Worm (Caenorhabditis elegans) whole organism, L4 larva: ENCODE measurements around the gene Y53C12B.7.
A peak's percentile ranks its signal among the peaks of the same experiment; 100 is the strongest.

Source experiments
- D1046.2 ChIP-seq: fragments of 200-800 bp; sonication (Bioruptor generic); IDR thresholded peaks from 2 replicates; pipeline ENCODE4 v1.3.6; 2022; ENCODE audit warnings: missing genetic modification characterization, missing compliant biosample characterization
- F10B5.3 ChIP-seq: sonication (generic microtip); optimal IDR thresholded peaks from 2 replicates; lab custom pipeline; 2016; ENCODE audit warnings: mild to moderate bottlenecking, missing genetic modification characterization, missing compliant biosample characterization
- R02D3.7 ChIP-seq: fragments of 150-350 bp; sonication (generic microtip); optimal IDR thresholded peaks from 3 replicates; lab custom pipeline; 2014; ENCODE audit warnings: missing biosample characterization, missing genetic modification characterization
- Y48G9A.11 ChIP-seq: fragments of 200-800 bp; sonication (Bioruptor generic); IDR thresholded peaks from 2 replicates; pipeline ENCODE4 v1.3.6; 2022; ENCODE audit warnings: missing genetic modification reagents, missing genetic modification characterization, missing compliant biosample characterization
- Y75B8A.6 ChIP-seq: fragments of 200-800 bp; sonication (Bioruptor generic); IDR thresholded peaks from 2 replicates; pipeline ENCODE4 v1.3.6; 2022; ENCODE audit warnings: missing genetic modification reagents, missing genetic modification characterization, missing compliant biosample characterization
- attf-4 ChIP-seq: sonication (generic microtip); optimal IDR thresholded peaks from 3 replicates; lab custom pipeline; 2017; ENCODE audit warnings: missing biosample characterization, missing genetic modification characterization
- ceh-20 ChIP-seq: fragments of 200-800 bp; sonication (Bioruptor generic); IDR thresholded peaks from 2 replicates; pipeline ENCODE4 v1.3.6; 2022; ENCODE audit warnings: missing genetic modification reagents, missing genetic modification characterization, missing compliant biosample characterization
- ctbp-1 ChIP-seq: fragments of 200-800 bp; sonication (Bioruptor generic); IDR thresholded peaks from 2 replicates; pipeline ENCODE4 v1.3.6; 2022; ENCODE audit warnings: missing genetic modification reagents, missing genetic modification characterization, missing compliant biosample characterization
- daf-16 ChIP-seq, 3 experiments: sonication (generic microtip); optimal IDR thresholded peaks; 2 replicates each; lab custom pipeline; 2016 to 2017; ENCODE audit warnings: missing genetic modification characterization in 3 of 3, missing genetic modification reagents in 3 of 3, mild to moderate bottlenecking in 2 of 3, missing compliant biosample characterization in 2 of 3, missing biosample characterization in 1 of 3, moderate library complexity in 1 of 3
- dmd-6 ChIP-seq: fragments of 200-800 bp; sonication (Bioruptor generic); IDR thresholded peaks from 2 replicates; pipeline ENCODE4 v1.3.6; 2022; ENCODE audit warnings: missing genetic modification reagents, missing genetic modification characterization, missing compliant biosample characterization
- dve-1 ChIP-seq: sonication (generic microtip); optimal IDR thresholded peaks from 2 replicates; lab custom pipeline; 2017; ENCODE audit warnings: antibody characterized with exemption, mild to moderate bottlenecking, missing genetic modification characterization, missing compliant biosample characterization; ENCODE audit not compliant: insufficient read depth
- fkh-10 ChIP-seq: fragments of 150-350 bp; optimal IDR thresholded peaks from 2 replicates; lab custom pipeline; 2014; ENCODE audit warnings: missing biosample characterization, missing genetic modification reagents, missing genetic modification characterization
- fos-1 ChIP-seq: fragments of 150-350 bp; optimal IDR thresholded peaks from 2 replicates; lab custom pipeline; 2014; ENCODE audit warnings: missing biosample characterization, missing genetic modification characterization
- hlh-11 ChIP-seq: fragments of 200-800 bp; sonication (Bioruptor generic); optimal IDR thresholded peaks from 2 replicates; lab custom pipeline; 2018; ENCODE audit warnings: mild to moderate bottlenecking, missing genetic modification characterization, missing compliant biosample characterization
- lim-7 ChIP-seq: fragments of 200-800 bp; sonication (Bioruptor generic); IDR thresholded peaks from 2 replicates; pipeline ENCODE4 v1.3.6; 2022; ENCODE audit warnings: missing genetic modification characterization, missing compliant biosample characterization
- lin-13 ChIP-seq: fragments of 150-350 bp; optimal IDR thresholded peaks from 2 replicates; lab custom pipeline; 2014; ENCODE audit warnings: missing biosample characterization, missing genetic modification reagents, missing genetic modification characterization
- lin-29 ChIP-seq: fragments of 200-800 bp; sonication (Bioruptor generic); IDR thresholded peaks from 2 replicates; pipeline ENCODE4 v1.3.6; 2022; ENCODE audit warnings: missing genetic modification reagents, missing genetic modification characterization, missing compliant biosample characterization
- mdl-1 ChIP-seq, 2 experiments: fragments of 150-350 bp in 1 of 2; sonication (generic microtip) in 1 of 2; optimal IDR thresholded peaks; 2 replicates each; lab custom pipeline; 2014 to 2017; ENCODE audit warnings: missing biosample characterization in 2 of 2, missing genetic modification characterization in 2 of 2
- mdt-29 ChIP-seq: fragments of 200-800 bp; sonication (Bioruptor generic); IDR thresholded peaks from 2 replicates; pipeline ENCODE4 v1.3.6; 2022; ENCODE audit warnings: missing genetic modification reagents, missing genetic modification characterization, missing compliant biosample characterization
- mes-2 ChIP-seq: sonication (generic microtip); optimal IDR thresholded peaks from 2 replicates; lab custom pipeline; 2016; ENCODE audit warnings: missing genotype, mild to moderate bottlenecking, missing genetic modification characterization, missing compliant biosample characterization; ENCODE audit not compliant: poor library complexity, severe bottlenecking
- nhr-10 ChIP-seq: fragments of 150-350 bp; optimal IDR thresholded peaks from 2 replicates; lab custom pipeline; 2014; ENCODE audit warnings: missing biosample characterization, missing genetic modification characterization
- nhr-102 ChIP-seq: sonication (generic microtip); optimal IDR thresholded peaks from 2 replicates; lab custom pipeline; 2016; ENCODE audit warnings: mild to moderate bottlenecking, missing genetic modification characterization, moderate library complexity, missing compliant biosample characterization
- nhr-11 ChIP-seq: fragments of 150-350 bp; optimal IDR thresholded peaks from 2 replicates; lab custom pipeline; 2014; ENCODE audit warnings: missing biosample characterization, missing genetic modification characterization
- nhr-111 ChIP-seq: fragments of 200-800 bp; sonication (Bioruptor generic); optimal IDR thresholded peaks from 2 replicates; lab custom pipeline; 2018; ENCODE audit warnings: mild to moderate bottlenecking, missing genetic modification characterization, missing compliant biosample characterization
- nhr-237 ChIP-seq: sonication (generic microtip); optimal IDR thresholded peaks from 2 replicates; lab custom pipeline; 2017; ENCODE audit warnings: missing biosample characterization, missing genetic modification characterization
- nhr-25 ChIP-seq: sonication (generic microtip); optimal IDR thresholded peaks from 2 replicates; lab custom pipeline; 2017; ENCODE audit warnings: missing genetic modification characterization, mild to moderate bottlenecking, missing compliant biosample characterization, antibody characterized with exemption, moderate library complexity, borderline replicate concordance; ENCODE audit not compliant: insufficient read depth
- nhr-28 ChIP-seq: fragments of 150-350 bp; optimal IDR thresholded peaks from 2 replicates; lab custom pipeline; 2014; ENCODE audit warnings: missing biosample characterization, missing genetic modification characterization
- nhr-76 ChIP-seq: fragments of 150-350 bp; optimal IDR thresholded peaks from 2 replicates; lab custom pipeline; 2014; ENCODE audit warnings: missing biosample characterization, missing genetic modification characterization
- nhr-77 ChIP-seq: fragments of 150-350 bp; optimal IDR thresholded peaks from 2 replicates; lab custom pipeline; 2014; ENCODE audit warnings: missing biosample characterization, missing genetic modification characterization
- php-3 ChIP-seq: fragments of 200-800 bp; sonication (Bioruptor generic); IDR thresholded peaks from 2 replicates; pipeline ENCODE4 v1.3.6; 2022; ENCODE audit warnings: missing genetic modification reagents, missing genetic modification characterization, missing compliant biosample characterization
- saeg-2 ChIP-seq: fragments of 200-800 bp; sonication (Bioruptor generic); IDR thresholded peaks from 2 replicates; pipeline ENCODE4 v1.3.6; 2022; ENCODE audit warnings: missing genetic modification reagents, missing genetic modification characterization, missing compliant biosample characterization
- sdz-12 ChIP-seq: fragments of 200-800 bp; sonication (Bioruptor generic); optimal IDR thresholded peaks from 2 replicates; lab custom pipeline; 2018; ENCODE audit warnings: mild to moderate bottlenecking, missing genetic modification characterization, missing compliant biosample characterization
- set-16 ChIP-seq: fragments of 200-800 bp; sonication (Bioruptor generic); IDR thresholded peaks from 2 replicates; pipeline ENCODE4 v1.3.6; 2022; ENCODE audit warnings: missing genetic modification reagents, missing genetic modification characterization, missing compliant biosample characterization
- skn-1 ChIP-seq: fragments of 150-350 bp; optimal IDR thresholded peaks from 2 replicates; lab custom pipeline; 2014; ENCODE audit warnings: missing biosample characterization, missing genetic modification characterization
- snpc-1.2 ChIP-seq: fragments of 200-800 bp; sonication (Bioruptor generic); IDR thresholded peaks from 2 replicates; pipeline ENCODE4 v1.3.6; 2022; ENCODE audit warnings: missing genetic modification reagents, missing genetic modification characterization, missing compliant biosample characterization
- spr-1 ChIP-seq: sonication (generic microtip); optimal IDR thresholded peaks from 2 replicates; lab custom pipeline; 2016; ENCODE audit warnings: mild to moderate bottlenecking, missing genetic modification characterization, missing compliant biosample characterization
- tra-1 ChIP-seq: fragments of 200-800 bp; sonication (Bioruptor generic); IDR thresholded peaks from 2 replicates; pipeline ENCODE4 v1.3.6; 2022; ENCODE audit warnings: missing genetic modification reagents, missing genetic modification characterization, missing compliant biosample characterization
- unc-62 ChIP-seq, 3 experiments: fragments of 150-350 bp in 1 of 3; sonication (generic microtip); optimal IDR thresholded peaks in 2 of 3; peaks in 1 of 3; 1 replicate in 1 of 3; 2 replicates in 2 of 3; lab custom pipeline; 2014 to 2017; ENCODE audit warnings: missing biosample characterization in 3 of 3, missing genetic modification characterization in 3 of 3, missing genetic modification reagents in 3 of 3, missing genotype in 1 of 3
- zag-1 ChIP-seq: fragments of 150-350 bp; optimal IDR thresholded peaks from 2 replicates; lab custom pipeline; 2014; ENCODE audit warnings: missing biosample characterization, missing genetic modification characterization
- zfp-2 ChIP-seq: sonication (generic microtip); optimal IDR thresholded peaks from 2 replicates; lab custom pipeline; 2016; ENCODE audit warnings: mild to moderate bottlenecking, missing genetic modification characterization, missing compliant biosample characterization

Gene Y53C12B.7

ce11 chrII:9787395-9788152, 34.6 kb upstream of the Y53C12B.7 start, which contains the start of gene cyp-13A2 (continued):
- no peak; the same call in 1 of the 2 replicates for TF ChIP-seq ceh-20
- no peak for TF ChIP-seq skn-1 (tag; lab: Kevin White, UChicago)
- TF ChIP-seq D1046.2 (GFP tag; lab: Robert Waterston, UW) = no peak
- TF ChIP-seq fos-1 (tag; lab: Kevin White, UChicago) = no peak
- peak; percentile 68 for TF ChIP-seq nhr-102
- TF ChIP-seq attf-4 (tag; lab: Kevin White, UChicago) = no peak
- peak; percentile 80 for TF ChIP-seq nhr-11 (tag; lab: Kevin White, UChicago)
- TF ChIP-seq R02D3.7 (tag; lab: Kevin White, UChicago) = no peak
- TF ChIP-seq mdt-29 (GFP tag; lab: Robert Waterston, UW) = no peak
- TF ChIP-seq lim-7 (GFP tag; lab: Robert Waterston, UW) = no peak
- TF ChIP-seq saeg-2 (GFP tag; lab: Robert Waterston, UW) = no peak
- TF ChIP-seq dve-1 (tag; lab: Kevin White, UChicago) = peak; percentile 77
- no peak for TF ChIP-seq nhr-76 (tag; lab: Kevin White, UChicago)
- TF ChIP-seq fkh-10 (GFP tag; lab: Kevin White, UChicago) = no peak
- TF ChIP-seq php-3 (GFP tag; lab: Robert Waterston, UW) = peak; percentile 64
- TF ChIP-seq lin-13 (GFP tag; lab: Kevin White, UChicago) = peak; percentile 5
- no peak for TF ChIP-seq nhr-111
- TF ChIP-seq zfp-2 = no peak
- no peak for TF ChIP-seq mes-2 (tag; lab: Kevin White, UChicago)
- TF ChIP-seq set-16 (GFP tag; lab: Robert Waterston, UW) = no peak
- peak; percentile 27; the same call in 1 of the 2 replicates for TF ChIP-seq tra-1 (GFP tag; lab: Robert Waterston, UW)
- TF ChIP-seq snpc-1.2 = no peak
- 0 out of 2 replicates have a peak, but pooled peaks have one; percentile 23 for TF ChIP-seq Y48G9A.11 (GFP tag; lab: Robert Waterston, UW)
- no peak for TF ChIP-seq F10B5.3 (tag; lab: Kevin White, UChicago)
- TF ChIP-seq sdz-12 (GFP tag; lab: Kevin White, UChicago) = no peak
- TF ChIP-seq mdl-1 (tag; optimal IDR thresholded peaks at IDR 0.05; lab: Kevin White, UChicago) = peak in 1 of 2 experiments; percentile 22
- TF ChIP-seq ctbp-1 = no peak
- peak; percentile 15 for TF ChIP-seq nhr-77 (tag; lab: Kevin White, UChicago)
- TF ChIP-seq dmd-6 = peak; percentile 87
- TF ChIP-seq lin-29 (GFP tag; lab: Robert Waterston, UW) = no peak
- no peak for TF ChIP-seq spr-1 (tag; lab: Kevin White, UChicago)
- TF ChIP-seq Y75B8A.6 = no peak
- peak; percentile 86 for TF ChIP-seq nhr-28 (tag; lab: Kevin White, UChicago)
- no peak for TF ChIP-seq daf-16 (GFP tag; optimal IDR thresholded peaks at IDR 0.05; lab: Kevin White, UChicago)
- peak; percentile 28 for TF ChIP-seq daf-16 (tag; optimal IDR thresholded peaks at IDR 0.05; lab: Kevin White, UChicago)
- peak in 1 of 2 experiments; percentile 91 for TF ChIP-seq unc-62 (GFP tag; optimal IDR thresholded peaks at IDR 0.05 in 1 of 2; lab: Kevin White, UChicago)
- TF ChIP-seq unc-62 (tag; optimal IDR thresholded peaks at IDR 0.05; lab: Kevin White, UChicago) = no peak
- peak; percentile 57 for TF ChIP-seq nhr-10 (tag; lab: Kevin White, UChicago)
- TF ChIP-seq hlh-11 (tag; lab: Kevin White, UChicago) = peak; percentile 85
- TF ChIP-seq zag-1 = no peak
- TF ChIP-seq nhr-25 = peak; percentile 33
- no peak for TF ChIP-seq nhr-237 (tag; lab: Kevin White, UChicago)
- TF ChIP-seq, all 104 proteins: peak for 24
